Worm (Caenorhabditis elegans): ENCODE measurements around the gene Y54G2A.19.
A peak's percentile ranks its signal among the peaks of the same experiment; 100 is the strongest.

The Y54G2A.19 gene

DNA sequence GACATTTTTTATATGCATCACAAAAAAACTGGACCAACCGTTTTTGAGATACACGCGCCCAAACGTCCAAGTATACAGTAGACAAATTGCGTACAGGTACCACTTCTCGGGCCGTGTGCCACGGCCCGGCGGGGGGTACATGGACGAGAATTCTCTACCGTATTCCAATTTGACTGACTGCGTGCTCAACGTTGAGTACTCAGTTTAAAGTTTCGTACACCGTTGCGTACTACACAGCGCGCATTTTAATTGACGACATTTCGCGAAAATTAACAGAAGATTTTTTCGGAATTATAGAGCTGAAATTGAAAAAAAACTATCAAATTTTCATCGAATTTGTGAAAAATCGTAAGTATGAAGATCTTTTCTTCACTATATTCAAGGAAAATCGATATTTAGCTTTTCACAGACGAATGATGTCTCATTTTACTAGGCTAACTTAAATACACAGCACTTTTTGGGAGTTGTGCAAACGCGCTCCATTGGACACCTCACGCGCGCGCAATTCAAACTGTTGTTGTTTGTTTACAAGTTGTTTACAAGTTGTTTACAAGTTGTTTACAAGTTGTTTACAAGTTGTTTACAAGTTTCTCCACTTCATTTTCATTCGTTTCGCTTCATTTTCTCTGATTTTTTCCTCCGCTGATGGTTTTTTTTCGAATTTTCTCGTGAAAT lies 1.6 kb upstream of the Y54G2A.19 start (continued):
- TF ChIP-seq lin-54 (GFP tag; optimal IDR thresholded peaks at IDR 0.05) (peak; percentile 48), efl-1 (GFP tag; optimal IDR thresholded peaks at IDR 0.05) (peak; percentile 33), lin-40 (tag; optimal IDR thresholded peaks at IDR 0.05) (peak; percentile 43), unc-130 (GFP tag; optimal IDR thresholded peaks at IDR 0.05) (peak; percentile 33), C06A6.2 (GFP tag; conservative IDR thresholded peaks at IDR 0.05) (peak; percentile 58), bed-2 (GFP tag; IDR thresholded peaks at IDR 0.05) (peak; percentile 79), egl-18 (GFP tag; IDR thresholded peaks at IDR 0.05) (peak; percentile 44; the same call in 1 of the 2 replicates), dox-1 (GFP tag; IDR thresholded peaks at IDR 0.05) (peak; percentile 89), ceh-100 (GFP tag; IDR thresholded peaks at IDR 0.05) (peak; percentile 48; the same call in 1 of the 2 replicates), attf-5 (GFP tag; optimal IDR thresholded peaks at IDR 0.05) (peak; percentile 62), D2030.7 (GFP tag; IDR thresholded peaks at IDR 0.05) (peak; percentile 45; the same call in 1 of the 2 replicates), C17E4.6 (GFP tag; IDR thresholded peaks at IDR 0.05) (peak; percentile 14; the same call in 1 of the 2 replicates), hmg-1.2 (GFP tag; IDR thresholded peaks at IDR 0.05) (peak; percentile 94), B0336.3 (GFP tag; IDR thresholded peaks at IDR 0.05) (0 out of 2 replicates have a peak, but pooled peaks have one; percentile 15), madf-3 (GFP tag; IDR thresholded peaks at IDR 0.05) (peak; percentile 81; the same call in 1 of the 2 replicates)

DNA sequence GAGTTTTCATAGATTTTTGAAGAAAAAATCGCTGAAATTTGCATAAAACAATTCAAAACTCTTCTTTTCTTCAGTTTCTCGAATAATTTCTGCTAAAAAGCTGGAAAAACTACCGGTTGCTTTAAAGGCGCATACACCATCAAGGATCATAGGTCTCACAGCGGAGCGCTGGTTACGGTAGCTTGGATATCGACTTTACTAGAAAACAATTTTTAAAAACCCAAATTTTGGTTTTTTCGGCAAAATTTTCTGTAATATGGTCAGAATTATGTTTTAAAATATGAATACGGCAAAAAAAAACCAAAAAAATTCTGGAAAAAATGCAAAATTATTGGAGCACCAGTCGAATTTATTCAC lies 1.1 kb downstream of the Y54G2A.19 start:
- TF ChIP-seq lsl-1 (GFP tag; optimal IDR thresholded peaks at IDR 0.05) = peak; percentile 91
- TF ChIP-seq dpl-1 (GFP tag; optimal IDR thresholded peaks at IDR 0.05) = no peak
- TF ChIP-seq F57A8.1 (GFP tag; optimal IDR thresholded peaks at IDR 0.05) = no peak
- no peak for TF ChIP-seq ceh-79 (tag; optimal IDR thresholded peaks at IDR 0.05)
- peak; percentile 62 for TF ChIP-seq D2030.7 (GFP tag; IDR thresholded peaks at IDR 0.05)
- peak; percentile 75 for TF ChIP-seq madf-6 (GFP tag; IDR thresholded peaks at IDR 0.05)
- TF ChIP-seq xnd-1 (tag; optimal IDR thresholded peaks at IDR 0.05) = peak; percentile 3
- 0 out of 2 replicates have a peak, but pooled peaks have one; percentile 27 for TF ChIP-seq ceh-91 (GFP tag; IDR thresholded peaks at IDR 0.05)
- peak; percentile 18 for TF ChIP-seq efl-1 (GFP tag; optimal IDR thresholded peaks at IDR 0.05)
- peak; percentile 84 for TF ChIP-seq F33H1.4 (GFP tag; IDR thresholded peaks at IDR 0.05)
- TF ChIP-seq madf-8 (GFP tag; conservative IDR thresholded peaks at IDR 0.05) = peak; percentile 26; the same call in 1 of the 2 replicates

DNA sequence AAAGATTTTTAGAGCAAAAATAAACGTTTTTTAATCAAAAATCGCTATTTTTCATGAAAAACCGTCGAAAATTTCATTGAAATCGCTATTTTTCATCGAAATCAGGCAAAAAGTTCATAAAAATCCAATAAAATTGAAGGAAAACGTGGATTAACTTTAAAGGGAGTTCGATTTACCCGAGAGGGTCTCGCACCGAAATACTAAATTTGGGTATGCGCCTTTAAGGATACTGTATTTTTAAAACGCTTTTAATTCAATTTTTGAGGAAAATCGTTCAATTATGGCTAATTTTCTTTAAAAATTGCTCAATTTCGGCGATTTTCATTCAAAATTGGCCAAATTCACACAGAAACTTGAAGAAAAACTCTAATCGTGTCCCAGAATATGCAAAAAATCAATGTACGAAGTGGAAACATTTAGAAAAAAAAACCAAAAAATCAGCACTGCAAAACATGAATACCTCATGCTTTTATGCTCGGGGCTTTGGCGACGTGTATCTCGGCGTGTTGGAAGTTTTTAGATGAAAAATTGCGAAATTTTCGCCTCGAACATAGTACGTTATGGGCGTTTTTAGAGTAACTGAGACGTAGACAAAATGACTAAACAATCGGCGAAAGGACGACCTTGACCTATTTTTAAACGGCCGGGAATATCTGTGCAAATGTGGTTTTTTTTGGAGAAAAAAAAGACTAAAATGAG lies 1.6 kb downstream of the Y54G2A.19 start:
- TF ChIP-seq attf-3 (GFP tag; conservative IDR thresholded peaks at IDR 0.05) = no peak
- no peak for TF ChIP-seq egl-44 (GFP tag; IDR thresholded peaks at IDR 0.05)
- no peak for TF ChIP-seq nhr-90 (tag; optimal IDR thresholded peaks at IDR 0.05)
- TF ChIP-seq cebp-1 (GFP tag; IDR thresholded peaks at IDR 0.05) = no peak
- peak; percentile 83 for TF ChIP-seq cebp-1 (tag; optimal IDR thresholded peaks at IDR 0.05)
- TF ChIP-seq aptf-3 (GFP tag; IDR thresholded peaks at IDR 0.05) = no peak
- TF ChIP-seq mcd-1 (GFP tag; IDR thresholded peaks at IDR 0.05) = no peak
- TF ChIP-seq madf-6 (GFP tag; IDR thresholded peaks at IDR 0.05) = peak; percentile 72
- peak; percentile 28 for TF ChIP-seq F49E8.2 (tag; optimal IDR thresholded peaks at IDR 0.05; ENCODE audit: insufficient read depth)
- no peak for TF ChIP-seq B0336.3 (GFP tag; IDR thresholded peaks at IDR 0.05)
- TF ChIP-seq unc-130 (GFP tag; optimal IDR thresholded peaks at IDR 0.05) = no peak
- 0 out of 2 replicates have a peak, but pooled peaks have one; percentile 33 for TF ChIP-seq ztf-28 (GFP tag; IDR thresholded peaks at IDR 0.05)
- TF ChIP-seq K11D2.4 (GFP tag; IDR thresholded peaks at IDR 0.05) = no peak
- TF ChIP-seq lsl-1 (GFP tag; optimal IDR thresholded peaks at IDR 0.05) = peak; percentile 77
- TF ChIP-seq snpc-4 (GFP tag; optimal IDR thresholded peaks at IDR 0.05) = no peak
- TF ChIP-seq snpc-4 (tag; optimal IDR thresholded peaks at IDR 0.05) = no peak
- no peak for TF ChIP-seq C17E4.6 (GFP tag; IDR thresholded peaks at IDR 0.05)
- no peak for TF ChIP-seq ceh-27 (GFP tag; optimal IDR thresholded peaks at IDR 0.05)
- no peak for TF ChIP-seq ztf-25 (GFP tag; IDR thresholded peaks at IDR 0.05)
- TF ChIP-seq snpc-3.4 (tag; optimal IDR thresholded peaks at IDR 0.05) = no peak
- no peak for TF ChIP-seq F22D6.2 (tag; optimal IDR thresholded peaks at IDR 0.05)
- TF ChIP-seq nhr-179 (tag; optimal IDR thresholded peaks at IDR 0.05) = no peak
- no peak for TF ChIP-seq zim-3 (tag; optimal IDR thresholded peaks at IDR 0.05)
- peak; percentile 3 for TF ChIP-seq efl-1 (GFP tag; optimal IDR thresholded peaks at IDR 0.05)
- peak; percentile 83 to 84 for TF ChIP-seq let-607 (tag; optimal IDR thresholded peaks at IDR 0.05)
- peak; percentile 87 for TF ChIP-seq F33H1.4 (GFP tag; IDR thresholded peaks at IDR 0.05)
